Worm (Caenorhabditis elegans): ENCODE measurements around the gene aakg-1.

ce11 chrIII:12551253-12551652, 23.9 kb downstream of the aakg-1 start:
- TF ChIP-seq nhr-11 (tag; optimal IDR thresholded peaks at IDR 0.05) (no peak), nhr-12 (tag; optimal IDR thresholded peaks at IDR 0.05) (no peak), aly-2 (tag; optimal IDR thresholded peaks at IDR 0.05) (no peak), hmg-11 (tag; optimal IDR thresholded peaks at IDR 0.05) (no peak), elt-3 (tag; optimal IDR thresholded peaks at IDR 0.05) (no peak)
